Fruit fly (Drosophila melanogaster) whole organism, wandering third instar larva: Measurements from ENCODE around the gene CG2816.

ENCODE experiments used
- Abd-B ChIP-seq: fragments of >200 bp; optimal IDR thresholded peaks from 2 replicates; lab custom pipeline; 2017; ENCODE audit warnings: missing biosample characterization, missing genetic modification characterization
- CG32264 ChIP-seq: fragments of 200-800 bp; sonication (Bioruptor generic); optimal IDR thresholded peaks from 2 replicates; lab custom pipeline; 2016; ENCODE audit warnings: missing biosample characterization, missing genetic modification characterization
- CG9705 ChIP-seq: fragments of 200-800 bp; sonication (Bioruptor generic); optimal IDR thresholded peaks from 2 replicates; lab custom pipeline; 2018; ENCODE audit warnings: missing biosample characterization, mild to moderate bottlenecking, missing genetic modification characterization
- GATAd ChIP-seq: sonication (Bioruptor generic); optimal IDR thresholded peaks from 2 replicates; lab custom pipeline; 2016; ENCODE audit warnings: missing biosample characterization, missing genetic modification characterization
- HLH106 ChIP-seq: fragments of 200-800 bp; optimal IDR thresholded peaks from 3 replicates; lab custom pipeline; 2019; ENCODE audit warnings: missing biosample characterization, mild to moderate bottlenecking, missing genetic modification characterization, moderate library complexity
- Hnf4 ChIP-seq: fragments of 200-800 bp; sonication (Bioruptor generic); optimal IDR thresholded peaks from 2 replicates; lab custom pipeline; 2016; ENCODE audit warnings: missing biosample characterization, mild to moderate bottlenecking, missing genetic modification characterization
- Hr83 ChIP-seq: fragments of 200-300 bp; sonication (Bioruptor generic); optimal IDR thresholded peaks from 2 replicates; lab custom pipeline; 2016; ENCODE audit warnings: missing biosample characterization, mild to moderate bottlenecking, missing genetic modification characterization, moderate library complexity; ENCODE audit not compliant: poor library complexity, severe bottlenecking
- Mio ChIP-seq: sonication (Bioruptor generic); optimal IDR thresholded peaks from 2 replicates; lab custom pipeline; 2016; ENCODE audit warnings: missing biosample characterization, missing genetic modification characterization
- N ChIP-seq: fragments of >200 bp; optimal IDR thresholded peaks from 2 replicates; lab custom pipeline; 2018; ENCODE audit warnings: missing biosample characterization, missing external identifiers, missing genetic modification characterization
- OdsH ChIP-seq: fragments of 200-800 bp; sonication (Bioruptor generic); optimal IDR thresholded peaks from 2 replicates; lab custom pipeline; 2016; ENCODE audit warnings: missing biosample characterization, mild to moderate bottlenecking, missing genetic modification characterization
- Rel ChIP-seq, 2 experiments: fragments of 200-800 bp; sonication (Bioruptor generic) in 1 of 2; optimal IDR thresholded peaks; 2 replicates in 1 of 2; 3 replicates in 1 of 2; lab custom pipeline; 2016 to 2019; ENCODE audit warnings: mild to moderate bottlenecking in 2 of 2, missing biosample characterization in 2 of 2, missing genetic modification characterization in 2 of 2, moderate library complexity in 1 of 2
- Sp1 ChIP-seq: fragments of 200-800 bp; sonication (Bioruptor generic); optimal IDR thresholded peaks from 3 replicates; lab custom pipeline; 2019; ENCODE audit warnings: missing biosample characterization, mild to moderate bottlenecking, missing genetic modification characterization, moderate library complexity
- Vsx2 ChIP-seq: fragments of 200-300, 225-300 bp; sonication (Bioruptor generic); optimal IDR thresholded peaks from 2 replicates; lab custom pipeline; 2018; ENCODE audit warnings: missing biosample characterization, missing genetic modification characterization; ENCODE audit not compliant: partially characterized antibody
- br ChIP-seq: fragments of 200-800 bp; sonication (Bioruptor generic); optimal IDR thresholded peaks from 2 replicates; lab custom pipeline; 2016; ENCODE audit warnings: missing biosample characterization, missing genetic modification characterization
- brk ChIP-seq: fragments of 200-800 bp; sonication (Bioruptor generic); optimal IDR thresholded peaks from 2 replicates; lab custom pipeline; 2016; ENCODE audit warnings: missing biosample characterization, mild to moderate bottlenecking, missing genetic modification characterization
- dl ChIP-seq, 2 experiments: fragments of 175-275, 200-275 bp in 1 of 2; fragments of 200-275 bp in 1 of 2; sonication (Bioruptor generic); optimal IDR thresholded peaks; lab custom pipeline; 2018; ENCODE audit warnings: mild to moderate bottlenecking in 2 of 2, missing biosample characterization in 2 of 2, missing genetic modification characterization in 2 of 2, moderate library complexity in 2 of 2; ENCODE audit not compliant: partially characterized antibody in 2 of 2, insufficient read depth in 1 of 2
- dmrt93B ChIP-seq: fragments of 200-800 bp; sonication (Bioruptor generic); optimal IDR thresholded peaks from 2 replicates; lab custom pipeline; 2018; ENCODE audit warnings: missing biosample characterization, mild to moderate bottlenecking, missing genetic modification characterization
- dsf ChIP-seq: sonication (Bioruptor generic); optimal IDR thresholded peaks from 2 replicates; lab custom pipeline; 2016; ENCODE audit warnings: missing biosample characterization, missing genetic modification characterization, borderline replicate concordance
- ey ChIP-seq: fragments of 200-800 bp; sonication (Bioruptor generic); optimal IDR thresholded peaks from 2 replicates; lab custom pipeline; 2016; ENCODE audit warnings: missing biosample characterization, missing genetic modification characterization
- foxo ChIP-seq, 2 experiments: fragments of 200-800 bp; sonication (Bioruptor generic); optimal IDR thresholded peaks; 2 replicates in 1 of 2; 3 replicates in 1 of 2; lab custom pipeline; 2016 to 2017; ENCODE audit warnings: missing biosample characterization in 2 of 2, missing genetic modification characterization in 2 of 2
- fru ChIP-seq: fragments of 200-800 bp; sonication (Bioruptor generic); optimal IDR thresholded peaks from 3 replicates; lab custom pipeline; 2016; ENCODE audit warnings: missing biosample characterization, mild to moderate bottlenecking, missing genetic modification characterization
- h ChIP-seq: fragments of 200-800 bp; sonication (Bioruptor generic); optimal IDR thresholded peaks from 3 replicates; lab custom pipeline; 2016; ENCODE audit warnings: missing biosample characterization, mild to moderate bottlenecking, missing genetic modification characterization
- lola ChIP-seq: fragments of >200 bp; optimal IDR thresholded peaks from 2 replicates; lab custom pipeline; 2017; ENCODE audit warnings: missing biosample characterization, missing genetic modification characterization
- psq ChIP-seq: fragments of 200-800 bp; sonication (Bioruptor generic); optimal IDR thresholded peaks from 3 replicates; lab custom pipeline; 2017; ENCODE audit warnings: missing biosample characterization, mild to moderate bottlenecking, missing genetic modification characterization, moderate library complexity
- rgr ChIP-seq: fragments of 200-800 bp; sonication (Bioruptor generic); optimal IDR thresholded peaks from 3 replicates; lab custom pipeline; 2016; ENCODE audit warnings: missing biosample characterization, mild to moderate bottlenecking, missing genetic modification characterization
- sage ChIP-seq: fragments of 200-800 bp; sonication (Bioruptor generic); optimal IDR thresholded peaks from 2 replicates; lab custom pipeline; 2016; ENCODE audit warnings: missing biosample characterization, mild to moderate bottlenecking, missing genetic modification characterization
- tai ChIP-seq: sonication (Bioruptor generic); optimal IDR thresholded peaks from 2 replicates; lab custom pipeline; 2016; ENCODE audit warnings: missing biosample characterization, missing genetic modification characterization

The CG2816 gene

DNA sequence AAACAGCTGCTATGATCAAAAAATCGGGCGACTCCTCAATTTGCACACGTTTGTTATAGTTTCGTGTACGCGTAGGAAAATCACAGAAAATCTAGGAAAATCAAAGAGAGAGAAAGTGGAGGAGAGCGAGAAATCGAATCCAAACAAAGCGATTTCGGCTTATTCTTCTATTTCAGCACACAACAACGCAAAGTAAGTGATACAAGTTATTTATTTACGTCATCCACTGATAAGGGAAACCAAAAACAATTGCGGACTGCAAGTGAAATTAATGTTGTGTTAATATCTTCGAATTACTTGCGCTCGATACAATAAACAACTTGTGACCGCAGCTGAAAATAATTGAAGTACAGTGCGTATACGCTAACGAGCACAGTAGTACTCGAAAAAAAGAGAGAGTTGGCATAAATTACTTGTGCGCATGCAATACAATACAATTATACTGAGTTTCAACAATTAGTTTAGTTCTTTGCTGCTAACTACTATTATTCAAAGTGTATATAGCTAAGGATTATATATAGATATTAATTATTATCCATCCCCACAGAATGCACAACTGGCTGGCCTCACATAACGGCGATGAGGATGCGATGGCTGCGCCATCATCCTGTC is 10.2 kb downstream of the CG2816 start:
- TF ChIP-seq brk (no peak), fru (no peak), Rel (GFP tag; optimal IDR thresholded peaks at IDR 0.05; lab: Kevin White, UChicago) (no peak), Rel (tag; optimal IDR thresholded peaks at IDR 0.05; lab: Kevin White, UChicago) (no peak)

DNA sequence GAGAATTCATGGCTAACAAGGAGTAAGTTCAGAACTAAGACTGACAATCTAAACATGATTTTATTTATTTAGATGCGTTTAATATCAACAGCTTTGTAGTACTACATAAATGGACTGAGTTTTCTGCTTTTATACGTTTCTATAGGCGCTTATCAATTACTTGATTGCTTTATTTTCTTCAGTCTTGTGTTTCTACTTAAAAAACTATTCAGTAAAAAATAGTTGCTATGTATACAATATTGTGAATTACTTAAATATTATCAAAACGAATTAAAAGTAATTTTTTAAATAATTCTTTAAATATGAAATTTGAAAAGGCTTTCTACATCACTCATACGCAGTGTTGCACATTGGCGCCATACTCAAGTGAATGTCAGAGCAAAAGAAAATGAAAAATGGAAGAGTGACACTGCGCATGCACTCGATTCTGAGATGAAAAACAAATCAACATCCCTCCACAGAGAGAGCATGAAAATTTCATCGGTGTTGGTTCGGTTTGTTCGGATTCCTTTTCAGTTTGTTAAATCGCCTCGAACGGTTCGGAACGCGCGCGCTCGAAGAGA is 14.3 kb downstream of the CG2816 start, which contains the start of the genes lectin-24A and Shaw:
lectin-24A (minus strand) TSS at position 101 of the 563 bp plus-strand sequence.
Shaw (plus strand) TSS at position 513 of the 563 bp plus-strand sequence.
- TF ChIP-seq CG9705 (GFP tag; lab: Kevin White, UChicago) (no peak), psq (GFP tag; lab: Kevin White, UChicago) (no peak), Sp1 (GFP tag; lab: Kevin White, UChicago) (no peak), Rel (GFP tag; optimal IDR thresholded peaks at IDR 0.05; lab: Kevin White, UChicago) (no peak), Rel (tag; optimal IDR thresholded peaks at IDR 0.05; lab: Kevin White, UChicago) (no peak), rgr (GFP tag; lab: Kevin White, UChicago) (no peak), ey (GFP tag; lab: Kevin White, UChicago) (no peak)

DNA sequence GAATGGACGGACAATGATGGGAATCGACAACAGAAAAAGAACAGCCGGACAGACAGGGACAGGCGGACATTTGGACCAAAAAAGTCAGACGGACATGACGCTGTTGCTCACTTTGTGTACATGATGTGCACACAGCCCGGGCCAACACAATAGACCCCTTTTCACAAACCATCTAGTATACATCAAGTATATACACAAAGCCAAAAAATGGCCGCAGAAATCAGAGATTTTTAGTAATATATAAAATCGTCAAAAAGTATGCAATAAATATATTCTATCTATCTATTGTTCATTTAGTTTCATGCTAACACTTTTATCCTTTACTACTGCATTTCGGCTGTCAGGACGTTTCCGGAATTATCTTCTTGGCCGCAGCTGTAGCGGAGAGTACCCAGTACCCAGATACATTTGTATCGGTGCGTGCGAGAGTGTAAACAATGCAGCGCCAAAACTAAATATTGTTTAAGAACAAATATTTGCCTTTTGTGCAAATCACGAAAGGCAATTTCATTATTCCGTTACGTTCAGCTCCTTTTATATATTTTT is 16.0 kb downstream of the CG2816 start:
- peak; percentile 15 for TF ChIP-seq fru
- no peak for TF ChIP-seq Mio (GFP tag; lab: Kevin White, UChicago)
- no peak for TF ChIP-seq OdsH (GFP tag; lab: Kevin White, UChicago)
- no peak for TF ChIP-seq Hnf4
- no peak for TF ChIP-seq sage (GFP tag; lab: Kevin White, UChicago)
- peak; percentile 17 for TF ChIP-seq h (GFP tag; lab: Kevin White, UChicago)
- no peak for TF ChIP-seq brk
- no peak for TF ChIP-seq br (GFP tag; lab: Kevin White, UChicago)
- TF ChIP-seq dmrt93B: peak; percentile 1
- TF ChIP-seq psq (GFP tag; lab: Kevin White, UChicago): no peak
- TF ChIP-seq, all 38 proteins: peak for 3

DNA sequence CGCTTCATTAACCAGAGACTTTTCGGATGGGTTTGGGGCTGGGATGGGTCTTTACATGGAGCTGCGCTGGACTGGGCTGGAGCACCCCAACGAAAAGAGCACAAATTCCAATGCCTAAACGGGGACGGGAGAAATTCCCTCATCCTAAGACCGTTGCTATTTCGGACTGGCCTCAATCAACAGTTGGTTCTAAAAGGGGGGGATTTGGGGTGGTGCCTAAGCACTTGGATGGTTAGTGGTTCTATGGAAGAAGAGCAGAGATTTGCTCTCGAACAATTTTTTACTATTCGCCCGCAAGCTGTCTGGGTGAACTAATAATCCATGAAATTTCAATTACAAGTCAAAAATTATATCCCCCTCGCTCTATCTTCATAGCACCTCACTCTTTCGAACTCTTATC is 26.2 kb downstream of the CG2816 start:
- TF ChIP-seq HLH106 (tag; lab: Kevin White, UChicago) (no peak), fru (no peak), Hnf4 (no peak), lola (GFP tag; lab: Kevin White, UChicago) (no peak), dmrt93B (no peak), Vsx2 (no peak), N (GFP tag; lab: Kevin White, UChicago) (no peak), psq (GFP tag; lab: Kevin White, UChicago) (no peak), rgr (GFP tag; lab: Kevin White, UChicago) (no peak), foxo (GFP tag; optimal IDR thresholded peaks at IDR 0.05; lab: Kevin White, UChicago) (no peak), OdsH (GFP tag; lab: Kevin White, UChicago) (no peak), CG32264 (no peak), dsf (GFP tag; lab: Kevin White, UChicago) (no peak), Hr83 (GFP tag; lab: Kevin White, UChicago) (no peak), dl (GFP tag; optimal IDR thresholded peaks at IDR 0.05; lab: Kevin White, UChicago; ENCODE audit: insufficient read depth in 1 of 2, partially characterized antibody in 2 of 2) (no peak), tai (GFP tag; lab: Kevin White, UChicago) (no peak), GATAd (no peak)
- TF ChIP-seq, all 38 proteins: peak for 0

DNA sequence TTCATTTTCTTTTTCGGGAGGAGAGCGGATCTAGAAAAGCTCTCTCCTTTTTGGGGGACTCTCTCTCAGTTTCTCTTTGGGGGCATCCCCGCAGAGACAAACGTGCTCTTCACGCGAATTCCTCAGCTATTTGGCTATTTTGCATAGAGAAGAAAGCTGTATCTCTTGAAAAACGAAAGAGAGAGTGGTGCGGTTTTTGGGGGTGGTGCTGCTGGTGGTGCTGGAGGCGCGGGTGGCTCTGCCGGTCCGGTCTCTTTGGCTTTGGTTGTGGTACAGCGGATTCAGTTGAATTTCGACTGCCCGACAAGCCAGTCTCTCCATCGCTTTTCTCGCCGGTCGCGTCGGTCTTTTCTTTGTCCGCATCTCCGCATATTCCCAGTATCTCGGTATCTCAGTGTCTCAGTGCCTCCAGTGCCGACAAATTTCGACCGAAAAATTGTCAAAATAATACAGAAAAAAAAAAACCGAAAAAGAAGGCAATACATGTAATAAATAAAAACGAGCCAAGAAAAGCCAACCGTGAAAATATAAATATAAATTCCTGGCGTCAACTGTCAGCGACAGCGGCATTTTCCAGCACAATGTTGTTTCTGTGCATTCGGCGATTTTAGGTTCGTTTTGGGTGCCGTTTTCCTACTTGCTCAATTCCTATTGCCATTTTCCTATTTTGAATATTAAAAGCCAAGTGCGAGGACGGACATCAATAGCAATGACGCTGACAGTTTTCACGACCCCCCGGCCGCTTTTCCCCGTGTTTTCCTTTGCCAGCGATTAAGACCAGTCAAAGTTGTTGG is 26.9 kb downstream of the CG2816 start, which contains the start of gene CG10019:
CG10019 (plus strand) TSS at position 285 of the 794 bp plus-strand sequence.
- no peak for TF ChIP-seq rgr (GFP tag; lab: Kevin White, UChicago)
- TF ChIP-seq Hnf4: no peak
- TF ChIP-seq Abd-B (GFP tag; lab: Kevin White, UChicago): no peak
- no peak for TF ChIP-seq br (GFP tag; lab: Kevin White, UChicago)
